Fruit fly (Drosophila melanogaster) whole organism, embryonic: Measurements from ENCODE around the gene EloB.

Experiments
- CG11456 ChIP-seq: fragments of 200-800 bp; sonication (Bioruptor generic); IDR thresholded peaks from 3 replicates; pipeline ENCODE4 v1.3.6; 2022; ENCODE audit warnings: missing biosample characterization, missing genetic modification characterization
- CG13424 ChIP-seq: fragments of 200-800 bp; sonication (Bioruptor generic); optimal IDR thresholded peaks from 2 replicates; lab custom pipeline; 2019; ENCODE audit warnings: missing biosample characterization, mild to moderate bottlenecking, missing genetic modification characterization, moderate library complexity
- GATAe ChIP-seq: fragments of 200-800 bp; sonication (Bioruptor generic); conservative IDR thresholded peaks from 2 replicates; pipeline ENCODE4 v1.3.6; 2022; ENCODE audit warnings: missing biosample characterization, missing genetic modification characterization
- MTF-1 ChIP-seq: fragments of 200-800 bp; sonication (Bioruptor generic); optimal IDR thresholded peaks from 2 replicates; lab custom pipeline; 2018; ENCODE audit warnings: missing biosample characterization, mild to moderate bottlenecking, missing genetic modification characterization, borderline replicate concordance
- chinmo ChIP-seq: fragments of 200-800 bp; sonication (Bioruptor generic); IDR thresholded peaks from 4 replicates; pipeline ENCODE4 v1.3.6; 2022; ENCODE audit warnings: missing biosample characterization, missing genetic modification characterization; ENCODE audit not compliant: partially characterized antibody
- corto ChIP-seq: fragments of 200-800 bp; sonication (Bioruptor generic); optimal IDR thresholded peaks from 2 replicates; lab custom pipeline; 2016; ENCODE audit warnings: missing biosample characterization, mild to moderate bottlenecking, missing genetic modification characterization, moderate library complexity
- exex ChIP-seq: fragments of 200-800 bp; sonication (Bioruptor generic); optimal IDR thresholded peaks from 4 replicates; lab custom pipeline; 2018; ENCODE audit warnings: missing biosample characterization, mild to moderate bottlenecking, missing genetic modification characterization, moderate library complexity
- lab ChIP-seq: fragments of 200-800 bp; sonication (Bioruptor generic); optimal IDR thresholded peaks from 3 replicates; lab custom pipeline; 2017; ENCODE audit warnings: missing biosample characterization, missing genetic modification characterization, mild to moderate bottlenecking, moderate library complexity, missing genetic modification reagents
- trh ChIP-seq: fragments of 200-800 bp; sonication (Bioruptor generic); optimal IDR thresholded peaks from 2 replicates; lab custom pipeline; 2016; ENCODE audit warnings: missing biosample characterization, missing genetic modification characterization

EloB gene

dm6 chr3R:20534575-20534974 is 45.1 kb downstream of the EloB start, which contains the start of the genes MtnE and MtnD:
MtnE (minus strand) TSS chr3R:20534704.
MtnD (plus strand) TSS chr3R:20534962.
- TF ChIP-seq MTF-1 (GFP tag; lab: Kevin White, UChicago): peak; percentile 97
- TF ChIP-seq GATAe (GFP tag; lab: Robert Waterston, UW): peak; percentile 83; the same call in 1 of the 2 replicates
- no peak for TF ChIP-seq trh (GFP tag; lab: Kevin White, UChicago)
- TF ChIP-seq CG11456 (GFP tag; lab: Robert Waterston, UW): 0 out of 3 replicates have a peak, but pooled peaks have one; percentile 6
- peak; percentile 39 for TF ChIP-seq corto
- peak; percentile 65 for TF ChIP-seq exex (tag; lab: Kevin White, UChicago)
- 0 out of 4 replicates have a peak, but pooled peaks have one; percentile 41 for TF ChIP-seq chinmo (GFP tag; lab: Robert Waterston, UW)
- no peak for TF ChIP-seq CG13424 (tag; lab: Kevin White, UChicago)
- TF ChIP-seq lab (GFP tag; lab: Kevin White, UChicago): peak; percentile 16
